Fruit fly (Drosophila melanogaster) whole organism, wandering third instar larva: ENCODE results near the gene Mul1.

ENCODE experiments used
- CG32264 ChIP-seq: fragments of 200-800 bp; sonication (Bioruptor generic); optimal IDR thresholded peaks from 2 replicates; lab custom pipeline; 2016; ENCODE audit warnings: missing biosample characterization, missing genetic modification characterization
- CG9705 ChIP-seq: fragments of 200-800 bp; sonication (Bioruptor generic); optimal IDR thresholded peaks from 2 replicates; lab custom pipeline; 2018; ENCODE audit warnings: missing biosample characterization, mild to moderate bottlenecking, missing genetic modification characterization
- CrebA ChIP-seq: fragments of 200-800 bp; sonication (Bioruptor generic); optimal IDR thresholded peaks from 2 replicates; lab custom pipeline; 2016; ENCODE audit warnings: missing biosample characterization, mild to moderate bottlenecking, missing genetic modification characterization, borderline replicate concordance
- Dfd ChIP-seq: fragments of >200 bp; optimal IDR thresholded peaks from 2 replicates; lab custom pipeline; 2017; ENCODE audit warnings: missing biosample characterization, missing genetic modification characterization
- Dif ChIP-seq: fragments of 200-275, 200-300 bp; sonication (Bioruptor generic); optimal IDR thresholded peaks from 2 replicates; lab custom pipeline; 2018; ENCODE audit warnings: missing biosample characterization, missing genetic modification characterization; ENCODE audit not compliant: partially characterized antibody
- GATAd ChIP-seq: sonication (Bioruptor generic); optimal IDR thresholded peaks from 2 replicates; lab custom pipeline; 2016; ENCODE audit warnings: missing biosample characterization, missing genetic modification characterization
- Hnf4 ChIP-seq: fragments of 200-800 bp; sonication (Bioruptor generic); optimal IDR thresholded peaks from 2 replicates; lab custom pipeline; 2016; ENCODE audit warnings: missing biosample characterization, mild to moderate bottlenecking, missing genetic modification characterization
- Hr78 ChIP-seq: fragments of >200 bp; optimal IDR thresholded peaks from 2 replicates; lab custom pipeline; 2017; ENCODE audit warnings: missing biosample characterization, missing genetic modification characterization
- Hr83 ChIP-seq: fragments of 200-300 bp; sonication (Bioruptor generic); optimal IDR thresholded peaks from 2 replicates; lab custom pipeline; 2016; ENCODE audit warnings: missing biosample characterization, mild to moderate bottlenecking, missing genetic modification characterization, moderate library complexity; ENCODE audit not compliant: poor library complexity, severe bottlenecking
- Jra ChIP-seq: sonication (Bioruptor generic); optimal IDR thresholded peaks from 2 replicates; lab custom pipeline; 2016; ENCODE audit warnings: missing biosample characterization, missing genetic modification characterization
- Mio ChIP-seq: sonication (Bioruptor generic); optimal IDR thresholded peaks from 2 replicates; lab custom pipeline; 2016; ENCODE audit warnings: missing biosample characterization, missing genetic modification characterization
- Myc ChIP-seq: fragments of >200 bp; optimal IDR thresholded peaks from 2 replicates; lab custom pipeline; 2017
- N ChIP-seq: fragments of >200 bp; optimal IDR thresholded peaks from 2 replicates; lab custom pipeline; 2018; ENCODE audit warnings: missing biosample characterization, missing external identifiers, missing genetic modification characterization
- OdsH ChIP-seq: fragments of 200-800 bp; sonication (Bioruptor generic); optimal IDR thresholded peaks from 2 replicates; lab custom pipeline; 2016; ENCODE audit warnings: missing biosample characterization, mild to moderate bottlenecking, missing genetic modification characterization
- Rel ChIP-seq, 2 experiments: fragments of 200-800 bp; sonication (Bioruptor generic) in 1 of 2; optimal IDR thresholded peaks; 2 replicates in 1 of 2; 3 replicates in 1 of 2; lab custom pipeline; 2016 to 2019; ENCODE audit warnings: mild to moderate bottlenecking in 2 of 2, missing biosample characterization in 2 of 2, missing genetic modification characterization in 2 of 2, moderate library complexity in 1 of 2
- Sp1 ChIP-seq: fragments of 200-800 bp; sonication (Bioruptor generic); optimal IDR thresholded peaks from 3 replicates; lab custom pipeline; 2019; ENCODE audit warnings: missing biosample characterization, mild to moderate bottlenecking, missing genetic modification characterization, moderate library complexity
- Vsx2 ChIP-seq: fragments of 200-300, 225-300 bp; sonication (Bioruptor generic); optimal IDR thresholded peaks from 2 replicates; lab custom pipeline; 2018; ENCODE audit warnings: missing biosample characterization, missing genetic modification characterization; ENCODE audit not compliant: partially characterized antibody
- br ChIP-seq: fragments of 200-800 bp; sonication (Bioruptor generic); optimal IDR thresholded peaks from 2 replicates; lab custom pipeline; 2016; ENCODE audit warnings: missing biosample characterization, missing genetic modification characterization
- brk ChIP-seq: fragments of 200-800 bp; sonication (Bioruptor generic); optimal IDR thresholded peaks from 2 replicates; lab custom pipeline; 2016; ENCODE audit warnings: missing biosample characterization, mild to moderate bottlenecking, missing genetic modification characterization
- dsf ChIP-seq: sonication (Bioruptor generic); optimal IDR thresholded peaks from 2 replicates; lab custom pipeline; 2016; ENCODE audit warnings: missing biosample characterization, missing genetic modification characterization, borderline replicate concordance
- ey ChIP-seq: fragments of 200-800 bp; sonication (Bioruptor generic); optimal IDR thresholded peaks from 2 replicates; lab custom pipeline; 2016; ENCODE audit warnings: missing biosample characterization, missing genetic modification characterization
- foxo ChIP-seq, 2 experiments: fragments of 200-800 bp; sonication (Bioruptor generic); optimal IDR thresholded peaks; 2 replicates in 1 of 2; 3 replicates in 1 of 2; lab custom pipeline; 2016 to 2017; ENCODE audit warnings: missing biosample characterization in 2 of 2, missing genetic modification characterization in 2 of 2
- fru ChIP-seq: fragments of 200-800 bp; sonication (Bioruptor generic); optimal IDR thresholded peaks from 3 replicates; lab custom pipeline; 2016; ENCODE audit warnings: missing biosample characterization, mild to moderate bottlenecking, missing genetic modification characterization
- h ChIP-seq: fragments of 200-800 bp; sonication (Bioruptor generic); optimal IDR thresholded peaks from 3 replicates; lab custom pipeline; 2016; ENCODE audit warnings: missing biosample characterization, mild to moderate bottlenecking, missing genetic modification characterization
- jim ChIP-seq: fragments of 175-275, 200-325 bp; sonication (Bioruptor generic); optimal IDR thresholded peaks from 2 replicates; lab custom pipeline; 2016; ENCODE audit warnings: missing biosample characterization, mild to moderate bottlenecking, missing genetic modification characterization
- lola ChIP-seq: fragments of >200 bp; optimal IDR thresholded peaks from 2 replicates; lab custom pipeline; 2017; ENCODE audit warnings: missing biosample characterization, missing genetic modification characterization
- pan ChIP-seq: fragments of >200 bp; optimal IDR thresholded peaks from 2 replicates; lab custom pipeline; 2017
- psq ChIP-seq: fragments of 200-800 bp; sonication (Bioruptor generic); optimal IDR thresholded peaks from 3 replicates; lab custom pipeline; 2017; ENCODE audit warnings: missing biosample characterization, mild to moderate bottlenecking, missing genetic modification characterization, moderate library complexity
- rgr ChIP-seq: fragments of 200-800 bp; sonication (Bioruptor generic); optimal IDR thresholded peaks from 3 replicates; lab custom pipeline; 2016; ENCODE audit warnings: missing biosample characterization, mild to moderate bottlenecking, missing genetic modification characterization
- sage ChIP-seq: fragments of 200-800 bp; sonication (Bioruptor generic); optimal IDR thresholded peaks from 2 replicates; lab custom pipeline; 2016; ENCODE audit warnings: missing biosample characterization, mild to moderate bottlenecking, missing genetic modification characterization
- sv ChIP-seq: fragments of 200-800 bp; sonication (Bioruptor generic); optimal IDR thresholded peaks from 3 replicates; lab custom pipeline; 2016; ENCODE audit warnings: missing biosample characterization, missing genetic modification characterization
- tai ChIP-seq: sonication (Bioruptor generic); optimal IDR thresholded peaks from 2 replicates; lab custom pipeline; 2016; ENCODE audit warnings: missing biosample characterization, missing genetic modification characterization
- usp ChIP-seq: fragments of >200 bp; optimal IDR thresholded peaks from 2 replicates; lab custom pipeline; 2017; ENCODE audit warnings: missing biosample characterization, missing genetic modification characterization
- woc ChIP-seq: sonication (Bioruptor generic); optimal IDR thresholded peaks from 2 replicates; lab custom pipeline; 2016; ENCODE audit warnings: missing biosample characterization, mild to moderate bottlenecking, missing genetic modification characterization

Mul1 gene

DNA sequence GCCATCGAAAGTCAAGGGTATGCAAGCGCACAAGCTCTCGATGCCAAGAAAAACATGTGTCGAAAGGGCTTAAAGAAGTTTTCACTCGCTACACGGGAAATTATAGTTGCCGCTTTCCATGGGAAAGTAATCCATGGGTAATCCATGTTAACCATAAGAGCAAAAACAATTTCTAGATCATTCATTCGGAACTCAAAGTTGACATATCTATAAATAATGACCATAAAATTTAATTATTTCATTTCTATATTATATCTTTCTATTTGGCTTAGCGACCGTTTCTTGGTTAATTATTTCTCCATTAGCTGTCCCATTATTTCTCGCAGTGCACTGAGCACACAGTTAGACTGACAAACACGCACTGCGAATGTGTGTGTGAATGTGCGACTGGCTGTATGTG lies 20.5 kb upstream of the Mul1 start:
- TF ChIP-seq psq (GFP tag; lab: Kevin White, UChicago) (no peak), sage (GFP tag; lab: Kevin White, UChicago) (no peak), sv (GFP tag; lab: Kevin White, UChicago) (no peak), Vsx2 (GFP tag; lab: Kevin White, UChicago) (no peak), brk (no peak), Dfd (no peak), tai (GFP tag; lab: Kevin White, UChicago) (no peak), ey (GFP tag; lab: Kevin White, UChicago) (no peak), woc (GFP tag; lab: Kevin White, UChicago) (no peak), Myc (lab: Kevin White, UChicago) (no peak), rgr (GFP tag; lab: Kevin White, UChicago) (no peak), OdsH (GFP tag; lab: Kevin White, UChicago) (no peak)

DNA sequence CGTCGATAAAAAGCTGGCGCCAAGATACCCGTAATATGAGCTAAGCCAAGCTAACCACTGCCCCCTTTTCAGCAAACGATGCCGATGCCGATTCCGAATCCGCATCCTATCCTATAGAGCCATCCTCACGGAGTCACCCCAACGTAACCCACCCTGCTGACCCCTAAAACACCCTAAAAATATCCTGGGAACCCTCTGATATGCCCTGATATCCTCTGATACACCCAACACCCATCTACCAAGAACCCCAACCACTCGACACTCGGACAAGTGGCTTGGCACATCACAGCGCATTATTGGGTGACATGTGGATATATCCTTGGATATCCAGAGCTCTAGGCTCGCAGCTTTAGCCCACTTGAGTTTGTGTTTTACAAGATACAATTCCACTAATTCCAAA lies 19.8 kb upstream of the Mul1 start:
- TF ChIP-seq psq (GFP tag; lab: Kevin White, UChicago) (no peak), OdsH (GFP tag; lab: Kevin White, UChicago) (no peak), usp (no peak), Hr83 (no peak), CrebA (GFP tag; lab: Kevin White, UChicago) (no peak), GATAd (GFP tag; lab: Kevin White, UChicago) (no peak), Myc (lab: Kevin White, UChicago) (no peak), Hnf4 (GFP tag; lab: Kevin White, UChicago) (no peak), Jra (GFP tag; lab: Kevin White, UChicago) (no peak), Hr78 (GFP tag; lab: Kevin White, UChicago) (no peak), fru (GFP tag; lab: Kevin White, UChicago) (no peak), Dif (GFP tag; lab: Kevin White, UChicago) (no peak), h (GFP tag; lab: Kevin White, UChicago) (no peak), Sp1 (GFP tag; lab: Kevin White, UChicago) (no peak), foxo (GFP tag; optimal IDR thresholded peaks at IDR 0.05; lab: Kevin White, UChicago) (no peak), Dfd (no peak), pan (lab: Kevin White, UChicago) (no peak)

DNA sequence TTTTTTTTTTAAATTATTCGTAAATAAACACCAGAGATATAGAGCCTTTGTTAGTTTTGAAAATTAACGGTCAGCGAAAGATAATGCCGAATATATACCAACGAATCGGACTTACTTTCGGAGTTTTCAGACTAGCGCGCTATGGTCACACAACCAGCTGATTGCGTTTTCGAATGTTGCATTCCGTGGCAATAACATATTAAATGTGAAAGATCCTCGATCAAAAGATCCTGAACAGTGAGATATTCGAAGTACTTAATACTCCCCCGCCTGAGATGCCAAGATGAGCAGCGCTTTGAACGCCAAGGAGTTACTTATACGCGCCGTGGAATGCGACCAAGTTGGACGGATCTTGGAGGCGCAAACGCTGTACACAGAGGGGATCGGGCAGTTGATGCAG lies 17.9 kb upstream of the Mul1 start, which contains the start of gene CG14985:
Gene CG14985, plus strand, starts transcription at position 159 of the 400 bp plus-strand sequence.
- TF ChIP-seq CG9705 (GFP tag; lab: Kevin White, UChicago) (no peak), CG32264 (no peak), dsf (GFP tag; lab: Kevin White, UChicago) (no peak), woc (GFP tag; lab: Kevin White, UChicago) (no peak), tai (GFP tag; lab: Kevin White, UChicago) (no peak), Sp1 (GFP tag; lab: Kevin White, UChicago) (no peak), lola (no peak), GATAd (GFP tag; lab: Kevin White, UChicago) (no peak), Hnf4 (GFP tag; lab: Kevin White, UChicago) (no peak), psq (GFP tag; lab: Kevin White, UChicago) (no peak), foxo (GFP tag; optimal IDR thresholded peaks at IDR 0.05; lab: Kevin White, UChicago) (no peak), h (GFP tag; lab: Kevin White, UChicago) (no peak), N (GFP tag; lab: Kevin White, UChicago) (no peak), Myc (lab: Kevin White, UChicago) (no peak), usp (no peak)

dm6 chr3L:4007256-4007655 lies 14.0 kb upstream of the Mul1 start:
- TF ChIP-seq jim (no peak), CG32264 (no peak), Jra (GFP tag; lab: Kevin White, UChicago) (no peak), ey (GFP tag; lab: Kevin White, UChicago) (no peak), pan (lab: Kevin White, UChicago) (no peak), usp (no peak), psq (GFP tag; lab: Kevin White, UChicago) (no peak), dsf (GFP tag; lab: Kevin White, UChicago) (no peak), br (GFP tag; lab: Kevin White, UChicago) (no peak)

- TF ChIP-seq CG32264 (no peak), Mio (GFP tag; lab: Kevin White, UChicago) (no peak), dsf (GFP tag; lab: Kevin White, UChicago) (no peak), GATAd (GFP tag; lab: Kevin White, UChicago) (no peak), OdsH (GFP tag; lab: Kevin White, UChicago) (no peak), woc (GFP tag; lab: Kevin White, UChicago) (no peak), pan (lab: Kevin White, UChicago) (no peak), Rel (GFP tag; optimal IDR thresholded peaks at IDR 0.05; lab: Kevin White, UChicago) (no peak), Rel (tag; optimal IDR thresholded peaks at IDR 0.05; lab: Kevin White, UChicago) (no peak), sage (GFP tag; lab: Kevin White, UChicago) (no peak), Dif (GFP tag; lab: Kevin White, UChicago) (no peak), jim (no peak)
Observed at dm6 chr3L:4010122-4010521, 11.1 kb upstream of the Mul1 start.
